Worm (Caenorhabditis elegans) whole organism, young adult: ENCODE measurements around the gene srbc-62.

ENCODE experiments used
- F23B12.7 ChIP-seq: sonication (generic microtip); optimal IDR thresholded peaks from 2 replicates; lab custom pipeline; 2017; ENCODE audit warnings: missing genetic modification characterization, mild to moderate bottlenecking, missing compliant biosample characterization, antibody characterized with exemption, moderate library complexity; ENCODE audit not compliant: insufficient read depth
- ZK185.1 ChIP-seq: sonication (generic microtip); optimal IDR thresholded peaks from 2 replicates; lab custom pipeline; 2016; ENCODE audit warnings: mild to moderate bottlenecking, missing genetic modification characterization, missing compliant biosample characterization; ENCODE audit not compliant: poor library complexity, severe bottlenecking
- hlh-12 ChIP-seq: sonication (generic microtip); optimal IDR thresholded peaks from 2 replicates; lab custom pipeline; 2016; ENCODE audit warnings: missing genetic modification characterization, missing compliant biosample characterization
- lin-35 ChIP-seq, 3 experiments: fragments of 150-350 bp in 2 of 3; sonication (generic microtip) in 1 of 3; optimal IDR thresholded peaks; 2 replicates each; lab custom pipeline; 2014 to 2018; ENCODE audit warnings: missing biosample characterization in 3 of 3, missing genetic modification characterization in 3 of 3, missing genetic modification reagents in 3 of 3
- nfya-2 ChIP-seq: fragments of 200-800 bp; sonication (Bioruptor generic); IDR thresholded peaks from 2 replicates; pipeline ENCODE4 v1.3.6; 2022; ENCODE audit warnings: missing genetic modification reagents, missing genetic modification characterization, missing compliant biosample characterization
- nfyb-1 ChIP-seq: fragments of 200-800 bp; sonication (Bioruptor generic); IDR thresholded peaks from 2 replicates; pipeline ENCODE4 v1.3.6; 2022; ENCODE audit warnings: missing genetic modification reagents, missing genetic modification characterization, missing compliant biosample characterization
- nhr-90 ChIP-seq: sonication (generic microtip); optimal IDR thresholded peaks from 2 replicates; lab custom pipeline; 2016; ENCODE audit warnings: missing genotype, mild to moderate bottlenecking, missing genetic modification characterization, missing compliant biosample characterization

- no peak for TF ChIP-seq nhr-90 (tag; lab: Kevin White, UChicago)
- TF ChIP-seq nfya-2 (GFP tag; lab: Robert Waterston, UW): no peak
- no peak for TF ChIP-seq lin-35 (GFP tag; optimal IDR thresholded peaks at IDR 0.05; lab: Kevin White, UChicago)
- no peak for TF ChIP-seq ZK185.1 (tag; lab: Kevin White, UChicago)
- no peak for TF ChIP-seq nfyb-1
- TF ChIP-seq F23B12.7 (tag; lab: Kevin White, UChicago): no peak
- TF ChIP-seq hlh-12 (tag; lab: Kevin White, UChicago): no peak
Observed at ce11 chrV:17217690-17218089, at the start of gene srbc-62.
